Fruit fly (Drosophila melanogaster) whole organism, adult: ENCODE measurements around the gene Takl2.

Source experiments
- CG11617 ChIP-seq: fragments of 200-800 bp; sonication (Bioruptor generic); optimal IDR thresholded peaks from 2 replicates; lab custom pipeline; 2017; ENCODE audit warnings: mild to moderate bottlenecking, missing biosample characterization, missing genetic modification reagents, missing genetic modification characterization
- CG12768 ChIP-seq: fragments of 200-800 bp; sonication (Bioruptor generic); optimal IDR thresholded peaks from 2 replicates; lab custom pipeline; 2017; ENCODE audit warnings: missing biosample characterization, missing genetic modification characterization, mild to moderate bottlenecking, moderate library complexity, missing genetic modification reagents
- CG14711 ChIP-seq: fragments of 200-800 bp; sonication (Bioruptor generic); optimal IDR thresholded peaks from 2 replicates; lab custom pipeline; 2018; ENCODE audit warnings: missing biosample characterization, mild to moderate bottlenecking, missing genetic modification characterization, moderate library complexity
- CG1620 ChIP-seq: fragments of 200-800 bp; sonication (Bioruptor generic); optimal IDR thresholded peaks from 2 replicates; lab custom pipeline; 2016; ENCODE audit warnings: missing biosample characterization, missing genetic modification characterization
- CG33017 ChIP-seq: fragments of 200-800 bp; sonication (Bioruptor generic); optimal IDR thresholded peaks from 2 replicates; lab custom pipeline; 2018; ENCODE audit warnings: missing biosample characterization, mild to moderate bottlenecking, missing genetic modification characterization, moderate library complexity
- CG5204 ChIP-seq: fragments of 200-800 bp; sonication (Bioruptor generic); optimal IDR thresholded peaks from 2 replicates; lab custom pipeline; 2016; ENCODE audit warnings: missing biosample characterization, missing genetic modification characterization
- CG7045 ChIP-seq: fragments of 200-800 bp; sonication (Bioruptor generic); optimal IDR thresholded peaks from 2 replicates; lab custom pipeline; 2017; ENCODE audit warnings: missing biosample characterization, mild to moderate bottlenecking, missing genetic modification characterization
- CG7101 ChIP-seq: fragments of 200-800 bp; sonication (Bioruptor generic); optimal IDR thresholded peaks from 2 replicates; lab custom pipeline; 2018; ENCODE audit warnings: missing biosample characterization, mild to moderate bottlenecking, missing genetic modification characterization, moderate library complexity
- Clk ChIP-seq: fragments of 200-800 bp; sonication (Bioruptor generic); optimal IDR thresholded peaks from 2 replicates; lab custom pipeline; 2017; ENCODE audit warnings: missing biosample characterization, missing genetic modification characterization
- Crg-1 ChIP-seq: fragments of 200-800 bp; sonication (Bioruptor generic); optimal IDR thresholded peaks from 2 replicates; lab custom pipeline; 2016; ENCODE audit warnings: missing biosample characterization, missing genetic modification characterization
- Hr96 ChIP-seq: fragments of 200-800 bp; sonication (Bioruptor generic); optimal IDR thresholded peaks from 2 replicates; lab custom pipeline; 2016; ENCODE audit warnings: missing biosample characterization, missing genetic modification characterization
- Mnt ChIP-seq: fragments of 200-800 bp; sonication (Bioruptor generic); optimal IDR thresholded peaks from 2 replicates; lab custom pipeline; 2016; ENCODE audit warnings: missing biosample characterization, mild to moderate bottlenecking, missing genetic modification characterization
- bab1 ChIP-seq: fragments of 200-800 bp; sonication (Bioruptor generic); optimal IDR thresholded peaks from 3 replicates; lab custom pipeline; 2019; ENCODE audit warnings: missing biosample characterization, mild to moderate bottlenecking, missing genetic modification characterization, moderate library complexity
- cic ChIP-seq: fragments of 200-800 bp; sonication (Bioruptor generic); optimal IDR thresholded peaks from 2 replicates; lab custom pipeline; 2017; ENCODE audit warnings: missing biosample characterization, mild to moderate bottlenecking, missing genetic modification characterization, moderate library complexity
- cnc ChIP-seq, 2 experiments: fragments of >200 bp; optimal IDR thresholded peaks; 2 replicates each; lab custom pipeline; 2017
- kay ChIP-seq: fragments of 200-800 bp; sonication (Bioruptor generic); peaks from one replicate; lab custom pipeline; 2016; ENCODE audit warnings: missing biosample characterization, missing genetic modification characterization, borderline replicate concordance
- ovo ChIP-seq: fragments of 200-800 bp; sonication (Bioruptor generic); optimal IDR thresholded peaks from 2 replicates; lab custom pipeline; 2016; ENCODE audit warnings: missing biosample characterization, missing genetic modification characterization
- pad ChIP-seq: fragments of 200-800 bp; sonication (Bioruptor generic); optimal IDR thresholded peaks from 3 replicates; lab custom pipeline; 2017; ENCODE audit warnings: missing biosample characterization, missing genetic modification characterization, mild to moderate bottlenecking, moderate library complexity, missing genetic modification reagents
- tj ChIP-seq: fragments of 200-800 bp; sonication (Bioruptor generic); optimal IDR thresholded peaks from 3 replicates; lab custom pipeline; 2017; ENCODE audit warnings: missing biosample characterization, mild to moderate bottlenecking, missing genetic modification characterization, moderate library complexity
- toe ChIP-seq: fragments of 200-800 bp; sonication (Bioruptor generic); optimal IDR thresholded peaks from 2 replicates; lab custom pipeline; 2016; ENCODE audit warnings: missing biosample characterization, missing genetic modification characterization

Takl2 gene

DNA sequence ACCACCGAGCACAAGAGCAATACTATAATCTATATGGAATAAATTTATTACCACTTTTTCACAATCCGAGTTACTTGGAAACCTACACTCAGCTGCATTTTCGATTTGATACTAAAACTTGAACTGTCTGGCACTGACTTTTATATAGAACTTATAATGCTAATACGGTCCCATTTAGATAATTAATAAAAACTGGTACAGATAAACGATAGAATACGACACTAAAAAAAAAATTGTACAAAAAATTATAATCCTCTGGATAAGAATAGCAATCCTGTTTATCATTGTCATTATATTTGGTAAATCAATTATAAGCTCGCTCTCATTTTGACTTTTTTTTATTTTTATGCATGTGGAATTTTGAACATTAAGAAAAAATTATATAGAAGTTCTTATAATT lies 36.6 kb upstream of the Takl2 start, which contains the start of gene CG43093:
Gene CG43093 (minus strand): TSS at position 101 of the 400 bp plus-strand sequence.
- TF ChIP-seq toe (GFP tag; lab: Kevin White, UChicago) (no peak), CG12768 (GFP tag; lab: Kevin White, UChicago) (no peak)

dm6 chr3R:22769567-22769966 lies 35.9 kb upstream of the Takl2 start, which contains the start of gene CG43092:
CG43092 (minus strand) TSS chr3R:22769667.
- TF ChIP-seq pad (GFP tag; lab: Kevin White, UChicago) (no peak), CG7101 (tag; lab: Kevin White, UChicago) (no peak), CG11617 (no peak), kay (GFP tag; lab: Kevin White, UChicago) (no peak), CG12768 (GFP tag; lab: Kevin White, UChicago) (no peak), CG7045 (GFP tag; lab: Kevin White, UChicago) (no peak), Hr96 (GFP tag; lab: Kevin White, UChicago) (no peak), Mnt (GFP tag; lab: Kevin White, UChicago) (no peak)

DNA sequence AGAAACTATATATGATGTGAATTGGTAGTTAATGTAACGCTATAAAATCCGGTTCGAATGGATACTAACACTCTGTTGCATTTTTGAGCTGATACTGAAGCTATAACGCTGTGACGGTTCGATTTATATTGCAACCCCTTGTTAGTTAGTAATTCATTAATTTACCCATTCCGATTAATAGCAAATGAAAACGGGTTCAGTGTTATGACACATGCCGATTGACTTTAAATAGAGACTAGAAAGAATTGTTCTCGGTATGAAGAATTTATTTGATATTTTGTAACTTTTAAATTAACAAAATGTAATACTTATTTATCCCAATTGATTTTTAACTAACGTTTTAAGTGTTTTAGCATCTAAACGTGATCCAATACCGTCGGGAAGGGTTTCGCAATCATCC lies 35.0 kb upstream of the Takl2 start, which contains the start of gene CG43091:
Gene CG43091 (minus strand): TSS at position 101 of the 400 bp plus-strand sequence.
- peak; percentile 83 for TF ChIP-seq kay (GFP tag; lab: Kevin White, UChicago)
- TF ChIP-seq Clk = no peak

dm6 chr3R:22767599-22767998 lies 33.9 kb upstream of the Takl2 start, which contains the start of gene CG13841:
CG13841 (minus strand) TSS chr3R:22767699.
- TF ChIP-seq kay (GFP tag; lab: Kevin White, UChicago) (peak; percentile 7), CG11617 (no peak), tj (no peak), Clk (no peak), CG5204 (no peak), Mnt (GFP tag; lab: Kevin White, UChicago) (no peak), CG7045 (GFP tag; lab: Kevin White, UChicago) (no peak), cnc (optimal IDR thresholded peaks at IDR 0.05; lab: Kevin White, UChicago) (no peak)

- TF ChIP-seq CG7045 (GFP tag; lab: Kevin White, UChicago) (no peak), Mnt (GFP tag; lab: Kevin White, UChicago) (no peak), CG14711 (no peak), CG1620 (no peak), CG11617 (no peak), cnc (optimal IDR thresholded peaks at IDR 0.05; lab: Kevin White, UChicago) (no peak), tj (no peak), pad (GFP tag; lab: Kevin White, UChicago) (no peak), toe (GFP tag; lab: Kevin White, UChicago) (no peak), CG7101 (tag; lab: Kevin White, UChicago) (no peak), CG12768 (GFP tag; lab: Kevin White, UChicago) (no peak)
Observed at dm6 chr3R:22766072-22766471, 32.4 kb upstream of the Takl2 start, which contains the start of gene Nepl15. Nepl15 (minus strand) TSS chr3R:22766172.

- TF ChIP-seq toe (GFP tag; lab: Kevin White, UChicago) (no peak), bab1 (no peak), CG1620 (no peak), CG12768 (GFP tag; lab: Kevin White, UChicago) (no peak), Hr96 (GFP tag; lab: Kevin White, UChicago) (no peak), CG7045 (GFP tag; lab: Kevin White, UChicago) (no peak), CG11617 (no peak), Mnt (GFP tag; lab: Kevin White, UChicago) (no peak), CG5204 (no peak), kay (GFP tag; lab: Kevin White, UChicago) (no peak), Crg-1 (GFP tag; lab: Kevin White, UChicago) (no peak), pad (GFP tag; lab: Kevin White, UChicago) (no peak), cic (GFP tag; lab: Kevin White, UChicago) (no peak), Clk (no peak), tj (no peak), cnc (optimal IDR thresholded peaks at IDR 0.05; lab: Kevin White, UChicago) (no peak), CG7101 (tag; lab: Kevin White, UChicago) (no peak), ovo (GFP tag; lab: Kevin White, UChicago) (no peak)
Observed at dm6 chr3R:22763587-22763986, 29.9 kb upstream of the Takl2 start, which contains the start of gene Nepl14. Nepl14 (minus strand) TSS chr3R:22763711.

dm6 chr3R:22760988-22761387 lies 27.3 kb upstream of the Takl2 start, which contains the start of gene Nepl13:
Nepl13 (minus strand) TSS chr3R:22761076.
- no peak for TF ChIP-seq CG5204
- no peak for TF ChIP-seq bab1
- peak; percentile 46 for TF ChIP-seq cic (GFP tag; lab: Kevin White, UChicago)
- no peak for TF ChIP-seq toe (GFP tag; lab: Kevin White, UChicago)

dm6 chr3R:22757117-22757516 lies 23.5 kb upstream of the Takl2 start:
- TF ChIP-seq cnc (optimal IDR thresholded peaks at IDR 0.05; lab: Kevin White, UChicago) (no peak), tj (no peak), CG7045 (GFP tag; lab: Kevin White, UChicago) (no peak), CG1620 (no peak), toe (GFP tag; lab: Kevin White, UChicago) (no peak), CG11617 (no peak), Crg-1 (GFP tag; lab: Kevin White, UChicago) (no peak), CG14711 (no peak), Clk (no peak), CG33017 (no peak), CG12768 (GFP tag; lab: Kevin White, UChicago) (no peak), CG7101 (tag; lab: Kevin White, UChicago) (no peak), Hr96 (GFP tag; lab: Kevin White, UChicago) (no peak), bab1 (no peak), ovo (GFP tag; lab: Kevin White, UChicago) (no peak), kay (GFP tag; lab: Kevin White, UChicago) (no peak), pad (GFP tag; lab: Kevin White, UChicago) (no peak), CG5204 (no peak), cic (GFP tag; lab: Kevin White, UChicago) (no peak), Mnt (GFP tag; lab: Kevin White, UChicago) (no peak)
